Worm (Caenorhabditis elegans) whole organism, L4 larva: ENCODE data around the gene Y108G3AL.2.

Experiments used
- D1046.2 ChIP-seq: fragments of 200-800 bp; sonication (Bioruptor generic); IDR thresholded peaks from 2 replicates; pipeline ENCODE4 v1.3.6; 2022; ENCODE audit warnings: missing genetic modification characterization, missing compliant biosample characterization
- F10B5.3 ChIP-seq: sonication (generic microtip); optimal IDR thresholded peaks from 2 replicates; lab custom pipeline; 2016; ENCODE audit warnings: mild to moderate bottlenecking, missing genetic modification characterization, missing compliant biosample characterization
- F37D6.2 ChIP-seq: sonication (generic microtip); optimal IDR thresholded peaks from 2 replicates; lab custom pipeline; 2016; ENCODE audit warnings: mild to moderate bottlenecking, missing genetic modification characterization, missing compliant biosample characterization
- T26A8.4 ChIP-seq: fragments of 200-800 bp; sonication (Bioruptor generic); IDR thresholded peaks from 2 replicates; pipeline ENCODE4 v1.3.6; 2022; ENCODE audit warnings: missing genetic modification characterization, missing compliant biosample characterization
- Y48G9A.11 ChIP-seq: fragments of 200-800 bp; sonication (Bioruptor generic); IDR thresholded peaks from 2 replicates; pipeline ENCODE4 v1.3.6; 2022; ENCODE audit warnings: missing genetic modification reagents, missing genetic modification characterization, missing compliant biosample characterization
- Y5F2A.4 ChIP-seq: fragments of 200-800 bp; sonication (Bioruptor generic); optimal IDR thresholded peaks from 2 replicates; lab custom pipeline; 2018; ENCODE audit warnings: mild to moderate bottlenecking, missing genetic modification characterization, missing compliant biosample characterization
- Y75B8A.6 ChIP-seq: fragments of 200-800 bp; sonication (Bioruptor generic); IDR thresholded peaks from 2 replicates; pipeline ENCODE4 v1.3.6; 2022; ENCODE audit warnings: missing genetic modification reagents, missing genetic modification characterization, missing compliant biosample characterization
- ZK546.5 ChIP-seq, 2 experiments: sonication (generic microtip); optimal IDR thresholded peaks; 2 replicates each; lab custom pipeline; 2017; ENCODE audit warnings: missing biosample characterization in 2 of 2, missing genetic modification characterization in 2 of 2
- ama-1 ChIP-seq: fragments of 150-350 bp; optimal IDR thresholded peaks from 2 replicates; lab custom pipeline; 2014; ENCODE audit warnings: inconsistent platforms, mixed read lengths
- daf-12 ChIP-seq: fragments of 150-350 bp; optimal IDR thresholded peaks from 2 replicates; lab custom pipeline; 2014; ENCODE audit warnings: missing biosample characterization, missing genetic modification reagents, missing genetic modification characterization
- daf-16 ChIP-seq, 3 experiments: sonication (generic microtip); optimal IDR thresholded peaks; 2 replicates each; lab custom pipeline; 2016 to 2017; ENCODE audit warnings: missing genetic modification characterization in 3 of 3, missing genetic modification reagents in 3 of 3, mild to moderate bottlenecking in 2 of 3, missing compliant biosample characterization in 2 of 3, missing biosample characterization in 1 of 3, moderate library complexity in 1 of 3
- daf-8 ChIP-seq: fragments of 200-800 bp; sonication (Bioruptor generic); IDR thresholded peaks from 2 replicates; pipeline ENCODE4 v1.3.6; 2022; ENCODE audit warnings: missing genetic modification characterization, missing compliant biosample characterization
- dmd-6 ChIP-seq: fragments of 200-800 bp; sonication (Bioruptor generic); IDR thresholded peaks from 2 replicates; pipeline ENCODE4 v1.3.6; 2022; ENCODE audit warnings: missing genetic modification reagents, missing genetic modification characterization, missing compliant biosample characterization
- dmd-8 ChIP-seq: fragments of 200-800 bp; sonication (Bioruptor generic); IDR thresholded peaks from 2 replicates; pipeline ENCODE4 v1.3.6; 2022; ENCODE audit warnings: missing genetic modification characterization, missing compliant biosample characterization
- duxl-1 ChIP-seq: sonication (generic microtip); optimal IDR thresholded peaks from 2 replicates; lab custom pipeline; 2016; ENCODE audit warnings: mild to moderate bottlenecking, missing genetic modification characterization, moderate library complexity, missing compliant biosample characterization; ENCODE audit not compliant: poor library complexity
- dve-1 ChIP-seq: sonication (generic microtip); optimal IDR thresholded peaks from 2 replicates; lab custom pipeline; 2017; ENCODE audit warnings: antibody characterized with exemption, mild to moderate bottlenecking, missing genetic modification characterization, missing compliant biosample characterization; ENCODE audit not compliant: insufficient read depth
- egl-43 ChIP-seq: fragments of 200-800 bp; sonication (Bioruptor generic); IDR thresholded peaks from 2 replicates; pipeline ENCODE4 v1.3.6; 2022; ENCODE audit warnings: missing genetic modification reagents, missing genetic modification characterization, missing compliant biosample characterization
- fkh-10 ChIP-seq: fragments of 150-350 bp; optimal IDR thresholded peaks from 2 replicates; lab custom pipeline; 2014; ENCODE audit warnings: missing biosample characterization, missing genetic modification reagents, missing genetic modification characterization
- fos-1 ChIP-seq: fragments of 150-350 bp; optimal IDR thresholded peaks from 2 replicates; lab custom pipeline; 2014; ENCODE audit warnings: missing biosample characterization, missing genetic modification characterization
- gei-8 ChIP-seq: fragments of 200-800 bp; sonication (Bioruptor generic); optimal IDR thresholded peaks from 2 replicates; lab custom pipeline; 2018; ENCODE audit warnings: mild to moderate bottlenecking, missing genetic modification characterization, missing compliant biosample characterization
- jun-1 ChIP-seq: fragments of 150-350 bp; optimal IDR thresholded peaks from 2 replicates; lab custom pipeline; 2014; ENCODE audit warnings: missing biosample characterization, missing genetic modification reagents, missing genetic modification characterization
- lim-7 ChIP-seq: fragments of 200-800 bp; sonication (Bioruptor generic); IDR thresholded peaks from 2 replicates; pipeline ENCODE4 v1.3.6; 2022; ENCODE audit warnings: missing genetic modification characterization, missing compliant biosample characterization
- lin-1 ChIP-seq: fragments of 200-800 bp; sonication (Bioruptor generic); IDR thresholded peaks from 2 replicates; pipeline ENCODE4 v1.3.6; 2022; ENCODE audit warnings: missing genetic modification reagents, missing genetic modification characterization, missing compliant biosample characterization
- lin-13 ChIP-seq: fragments of 150-350 bp; optimal IDR thresholded peaks from 2 replicates; lab custom pipeline; 2014; ENCODE audit warnings: missing biosample characterization, missing genetic modification reagents, missing genetic modification characterization
- lin-15B ChIP-seq: fragments of 150-350 bp; sonication (generic microtip); optimal IDR thresholded peaks from 3 replicates; lab custom pipeline; 2014; ENCODE audit warnings: missing biosample characterization, missing genetic modification characterization
- lir-3 ChIP-seq: sonication (generic microtip); optimal IDR thresholded peaks from 2 replicates; lab custom pipeline; 2016; ENCODE audit warnings: mild to moderate bottlenecking, missing genetic modification characterization, missing compliant biosample characterization
- mdt-29 ChIP-seq: fragments of 200-800 bp; sonication (Bioruptor generic); IDR thresholded peaks from 2 replicates; pipeline ENCODE4 v1.3.6; 2022; ENCODE audit warnings: missing genetic modification reagents, missing genetic modification characterization, missing compliant biosample characterization
- mes-2 ChIP-seq: sonication (generic microtip); optimal IDR thresholded peaks from 2 replicates; lab custom pipeline; 2016; ENCODE audit warnings: missing genotype, mild to moderate bottlenecking, missing genetic modification characterization, missing compliant biosample characterization; ENCODE audit not compliant: poor library complexity, severe bottlenecking
- mxl-2 ChIP-seq: fragments of 200-800 bp; sonication (Bioruptor generic); conservative IDR thresholded peaks from 2 replicates; pipeline ENCODE4 v1.3.6; 2022; ENCODE audit warnings: missing genetic modification reagents, missing genetic modification characterization, missing compliant biosample characterization
- mxl-3 ChIP-seq: fragments of 200-800 bp; sonication (Bioruptor generic); optimal IDR thresholded peaks from 2 replicates; lab custom pipeline; 2018; ENCODE audit warnings: mild to moderate bottlenecking, missing genetic modification characterization, missing compliant biosample characterization
- nhr-111 ChIP-seq: fragments of 200-800 bp; sonication (Bioruptor generic); optimal IDR thresholded peaks from 2 replicates; lab custom pipeline; 2018; ENCODE audit warnings: mild to moderate bottlenecking, missing genetic modification characterization, missing compliant biosample characterization
- nhr-41 ChIP-seq: fragments of 200-800 bp; sonication (Bioruptor generic); IDR thresholded peaks from 2 replicates; pipeline ENCODE4 v1.3.6; 2022; ENCODE audit warnings: missing genetic modification reagents, missing genetic modification characterization, missing compliant biosample characterization
- nhr-42 ChIP-seq: fragments of 200-800 bp; sonication (Bioruptor generic); IDR thresholded peaks from 2 replicates; pipeline ENCODE4 v1.3.6; 2022; ENCODE audit warnings: missing genetic modification characterization, missing compliant biosample characterization
- nhr-48 ChIP-seq: sonication (generic microtip); optimal IDR thresholded peaks from 2 replicates; lab custom pipeline; 2016; ENCODE audit warnings: mild to moderate bottlenecking, missing genetic modification characterization, missing compliant biosample characterization
- php-3 ChIP-seq: fragments of 200-800 bp; sonication (Bioruptor generic); IDR thresholded peaks from 2 replicates; pipeline ENCODE4 v1.3.6; 2022; ENCODE audit warnings: missing genetic modification reagents, missing genetic modification characterization, missing compliant biosample characterization
- saeg-2 ChIP-seq: fragments of 200-800 bp; sonication (Bioruptor generic); IDR thresholded peaks from 2 replicates; pipeline ENCODE4 v1.3.6; 2022; ENCODE audit warnings: missing genetic modification reagents, missing genetic modification characterization, missing compliant biosample characterization
- set-16 ChIP-seq: fragments of 200-800 bp; sonication (Bioruptor generic); IDR thresholded peaks from 2 replicates; pipeline ENCODE4 v1.3.6; 2022; ENCODE audit warnings: missing genetic modification reagents, missing genetic modification characterization, missing compliant biosample characterization
- spr-1 ChIP-seq: sonication (generic microtip); optimal IDR thresholded peaks from 2 replicates; lab custom pipeline; 2016; ENCODE audit warnings: mild to moderate bottlenecking, missing genetic modification characterization, missing compliant biosample characterization
- unc-130 ChIP-seq: sonication (generic microtip); optimal IDR thresholded peaks from 2 replicates; lab custom pipeline; 2016; ENCODE audit warnings: missing genetic modification reagents, missing genetic modification characterization, missing compliant biosample characterization
- unc-39 ChIP-seq: sonication (generic microtip); optimal IDR thresholded peaks from 2 replicates; lab custom pipeline; 2017; ENCODE audit warnings: missing biosample characterization, missing genetic modification characterization
- zag-1 ChIP-seq: fragments of 150-350 bp; optimal IDR thresholded peaks from 2 replicates; lab custom pipeline; 2014; ENCODE audit warnings: missing biosample characterization, missing genetic modification characterization
- zip-2 ChIP-seq: fragments of 150-350 bp; optimal IDR thresholded peaks from 2 replicates; lab custom pipeline; 2014; ENCODE audit warnings: missing biosample characterization, missing genetic modification characterization

Gene Y108G3AL.2

DNA sequence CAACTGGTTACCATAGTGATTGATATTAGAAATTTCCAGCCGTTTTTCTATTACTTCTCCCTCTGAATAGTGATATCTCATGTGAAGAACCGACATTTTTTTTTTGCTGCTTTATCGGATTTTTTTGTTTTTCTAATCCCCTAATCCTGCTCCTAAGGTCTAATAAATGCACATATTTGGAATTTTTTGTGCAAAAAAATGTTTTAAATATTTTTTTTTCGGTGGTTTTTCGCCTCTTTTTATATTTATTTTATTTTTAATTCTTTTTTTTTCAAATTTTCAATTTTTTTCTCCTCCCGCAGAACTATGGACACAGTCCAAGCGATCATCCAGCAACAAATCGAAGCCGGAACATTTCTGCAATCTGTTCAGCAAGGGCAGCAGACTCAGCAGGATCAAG is at the start of gene Y108G3AL.2:
Y108G3AL.2 (plus strand) TSS at position 301 of the 400 bp plus-strand sequence.
- no peak for TF ChIP-seq fos-1 (tag; lab: Kevin White, UChicago)
- no peak for TF ChIP-seq Y5F2A.4 (GFP tag; lab: Kevin White, UChicago)
- no peak for TF ChIP-seq lir-3 (tag; lab: Kevin White, UChicago)
- TF ChIP-seq lim-7 (GFP tag; lab: Robert Waterston, UW) = no peak
- no peak for TF ChIP-seq lin-15B
- no peak for TF ChIP-seq nhr-48 (tag; lab: Kevin White, UChicago)
- no peak for TF ChIP-seq daf-12 (tag; lab: Kevin White, UChicago)
- TF ChIP-seq nhr-42 (GFP tag; lab: Robert Waterston, UW) = no peak
- no peak for TF ChIP-seq dve-1 (tag; lab: Kevin White, UChicago)
- no peak for TF ChIP-seq zip-2 (tag; lab: Kevin White, UChicago)
- TF ChIP-seq dmd-6 = no peak
- no peak for TF ChIP-seq gei-8 (GFP tag; lab: Kevin White, UChicago)
- TF ChIP-seq F37D6.2 (tag; lab: Kevin White, UChicago) = no peak
- TF ChIP-seq ama-1 (lab: Kevin White, UChicago) = no peak
- no peak for TF ChIP-seq saeg-2
- TF ChIP-seq mdt-29 = no peak
- no peak for TF ChIP-seq daf-8 (GFP tag; lab: Robert Waterston, UW)
- no peak for TF ChIP-seq mes-2 (tag; lab: Kevin White, UChicago)
- TF ChIP-seq fkh-10 (GFP tag; lab: Kevin White, UChicago) = no peak

DNA sequence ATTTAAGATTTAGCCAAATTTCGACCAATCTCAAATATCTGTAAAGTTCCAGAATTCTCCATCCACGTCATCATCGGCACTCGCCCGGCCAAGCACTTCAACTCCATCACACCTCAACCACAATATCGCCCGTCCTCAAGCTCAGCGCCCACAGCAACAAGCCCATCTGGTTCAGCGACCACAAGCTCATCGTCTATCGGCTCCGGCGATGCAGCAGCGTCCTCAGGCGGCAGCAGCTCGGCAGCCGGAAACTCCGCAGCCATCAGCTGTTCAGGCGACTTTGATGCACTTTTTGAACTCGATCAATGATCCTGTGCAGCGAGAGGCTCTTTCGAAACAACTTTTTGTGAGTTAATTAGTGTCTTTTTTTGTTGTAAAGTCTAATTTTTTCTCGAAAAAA is 49.5 kb upstream of the Y108G3AL.2 start:
- no peak for TF ChIP-seq jun-1 (tag; lab: Kevin White, UChicago)
- TF ChIP-seq zag-1 (tag; lab: Kevin White, UChicago) = no peak
- no peak for TF ChIP-seq unc-130 (GFP tag; lab: Kevin White, UChicago)
- peak; percentile 39; the same call in 1 of the 2 replicates for TF ChIP-seq Y48G9A.11 (GFP tag; lab: Robert Waterston, UW)
- no peak for TF ChIP-seq F10B5.3 (tag; lab: Kevin White, UChicago)
- TF ChIP-seq lin-13 (GFP tag; lab: Kevin White, UChicago) = no peak
- 0 out of 2 replicates have a peak, but pooled peaks have one; percentile 15 for TF ChIP-seq nhr-41 (GFP tag; lab: Robert Waterston, UW)
- TF ChIP-seq set-16 = peak; percentile 94
- peak; percentile 74 for TF ChIP-seq egl-43 (GFP tag; lab: Robert Waterston, UW)
- no peak for TF ChIP-seq spr-1
- TF ChIP-seq Y5F2A.4 (GFP tag; lab: Kevin White, UChicago) = no peak
- TF ChIP-seq mxl-2 (GFP tag; lab: Robert Waterston, UW) = no peak
- TF ChIP-seq duxl-1 (tag; lab: Kevin White, UChicago) = no peak
- no peak for TF ChIP-seq Y75B8A.6 (GFP tag; lab: Robert Waterston, UW)
- peak; percentile 58 for TF ChIP-seq T26A8.4 (GFP tag; lab: Robert Waterston, UW)
- TF ChIP-seq mxl-3 (GFP tag; lab: Kevin White, UChicago) = no peak
- TF ChIP-seq nhr-111 (GFP tag; lab: Kevin White, UChicago) = peak; percentile 20
- TF ChIP-seq unc-39 = no peak
- no peak for TF ChIP-seq php-3 (GFP tag; lab: Robert Waterston, UW)
- peak; percentile 64 for TF ChIP-seq gei-8 (GFP tag; lab: Kevin White, UChicago)
- TF ChIP-seq ZK546.5 (tag; optimal IDR thresholded peaks at IDR 0.05; lab: Kevin White, UChicago) = no peak
- 0 out of 2 replicates have a peak, but pooled peaks have one; percentile 37 for TF ChIP-seq saeg-2
- no peak for TF ChIP-seq daf-16 (GFP tag; optimal IDR thresholded peaks at IDR 0.05; lab: Kevin White, UChicago)
- no peak for TF ChIP-seq daf-16 (tag; optimal IDR thresholded peaks at IDR 0.05; lab: Kevin White, UChicago)
- TF ChIP-seq dmd-8 (GFP tag; lab: Robert Waterston, UW) = no peak
- TF ChIP-seq lin-1 (GFP tag; lab: Robert Waterston, UW) = no peak
- no peak for TF ChIP-seq mdt-29
- 0 out of 2 replicates have a peak, but pooled peaks have one; percentile 46 for TF ChIP-seq D1046.2
